Fruit fly (Drosophila melanogaster): Measurements from ENCODE around the gene trn.

dm6 chr3L:13153915-13154542 is 40.0 kb downstream of the trn start:
- TF ChIP-seq insv (GFP tag; optimal IDR thresholded peaks at IDR 0.05) = no peak
- TF ChIP-seq emc (GFP tag; optimal IDR thresholded peaks at IDR 0.05) = no peak
- no peak for TF ChIP-seq ken (GFP tag; IDR thresholded peaks at IDR 0.05)
- no peak for TF ChIP-seq bsh (GFP tag; optimal IDR thresholded peaks at IDR 0.05)
- no peak for TF ChIP-seq CG12219 (GFP tag; optimal IDR thresholded peaks at IDR 0.05)
- no peak for TF ChIP-seq caup (GFP tag; optimal IDR thresholded peaks at IDR 0.05; ENCODE audit: severe bottlenecking)
- no peak for TF ChIP-seq H2.0 (GFP tag; IDR thresholded peaks at IDR 0.05)
- TF ChIP-seq luna (GFP tag; optimal IDR thresholded peaks at IDR 0.05) = no peak
- no peak for TF ChIP-seq vvl (GFP tag; IDR thresholded peaks at IDR 0.05)
- TF ChIP-seq Max (GFP tag; optimal IDR thresholded peaks at IDR 0.05) = no peak
- TF ChIP-seq Hr78 (GFP tag; optimal IDR thresholded peaks at IDR 0.05) = no peak
- no peak for TF ChIP-seq CG17385 (GFP tag; optimal IDR thresholded peaks at IDR 0.05)
